Worm (Caenorhabditis elegans): ENCODE data around the gene F29G6.1.
A peak's percentile ranks its signal among the peaks of the same experiment; 100 is the strongest.

Gene F29G6.1

ce11 chrX:11480990-11481824, 20.9 kb upstream of the F29G6.1 start (continued):
- TF ChIP-seq F52B5.7 (tag; optimal IDR thresholded peaks at IDR 0.05), result no peak
- TF ChIP-seq lir-1 (GFP tag; conservative IDR thresholded peaks at IDR 0.05), result 0 out of 2 replicates have a peak, but pooled peaks have one; percentile 27
- no peak for TF ChIP-seq cebp-1 (GFP tag; IDR thresholded peaks at IDR 0.05)
- TF ChIP-seq cebp-1 (tag; optimal IDR thresholded peaks at IDR 0.05), result peak; percentile 20
- no peak for TF ChIP-seq F37B4.10 (GFP tag; IDR thresholded peaks at IDR 0.05)
- TF ChIP-seq hsf-1 (GFP tag; IDR thresholded peaks at IDR 0.05), result no peak
- peak; percentile 45 for TF ChIP-seq nhr-90 (tag; optimal IDR thresholded peaks at IDR 0.05)

DNA sequence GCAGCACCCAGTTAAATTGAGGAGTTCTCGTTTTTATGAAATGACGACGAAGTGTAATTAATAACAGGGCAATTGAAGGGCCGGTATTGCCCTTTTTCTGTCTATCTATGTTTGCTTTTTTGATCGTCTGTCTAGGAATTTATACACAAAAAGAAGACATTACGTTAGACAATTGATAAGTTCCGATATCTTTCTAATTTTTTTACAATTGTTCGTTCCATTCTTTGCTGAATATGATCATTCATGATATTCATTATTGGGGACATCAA, 20.3 kb upstream of the F29G6.1 start:
- no peak for TF ChIP-seq hrde-1 (tag; optimal IDR thresholded peaks at IDR 0.05; ENCODE audit: borderline replicate concordance)
- no peak for TF ChIP-seq sea-2 (GFP tag; IDR thresholded peaks at IDR 0.05)
- no peak for TF ChIP-seq T07F8.4 (tag; optimal IDR thresholded peaks at IDR 0.05)
- TF ChIP-seq lin-40 (tag; optimal IDR thresholded peaks at IDR 0.05), result peak; percentile 19
- no peak for TF ChIP-seq ceh-91 (GFP tag; IDR thresholded peaks at IDR 0.05)
- TF ChIP-seq repo-1 (tag; optimal IDR thresholded peaks at IDR 0.05), result no peak
- TF ChIP-seq F37B4.10 (GFP tag; IDR thresholded peaks at IDR 0.05), result no peak

DNA sequence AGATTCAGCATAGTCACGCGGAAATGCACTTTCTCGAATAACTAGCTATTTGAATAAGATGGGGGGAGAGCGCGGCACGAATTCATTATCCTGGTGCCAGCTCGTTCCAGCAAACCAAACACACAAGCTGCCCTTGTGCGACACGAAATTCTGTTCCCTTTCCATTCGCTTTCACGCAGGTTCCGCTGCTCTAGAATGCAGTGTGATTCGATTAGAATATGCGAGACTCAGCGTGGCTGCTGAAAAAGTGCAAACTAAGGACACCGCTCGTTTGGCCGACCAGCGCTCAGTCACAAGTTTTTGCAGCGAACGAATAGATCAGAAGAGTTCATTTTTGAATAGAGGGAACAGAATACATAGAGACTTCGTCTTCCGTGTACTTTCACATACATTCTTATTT, 19.9 kb upstream of the F29G6.1 start:
- TF ChIP-seq pbrm-1 (GFP tag; IDR thresholded peaks at IDR 0.05) (0 out of 2 replicates have a peak, but pooled peaks have one; percentile 24), die-1 (tag; optimal IDR thresholded peaks at IDR 0.05) (peak; percentile 12), egl-18 (GFP tag; IDR thresholded peaks at IDR 0.05) (no peak), B0336.3 (GFP tag; IDR thresholded peaks at IDR 0.05) (peak; percentile 4; the same call in 1 of the 2 replicates), lin-40 (tag; optimal IDR thresholded peaks at IDR 0.05) (no peak), bed-1 (GFP tag; IDR thresholded peaks at IDR 0.05) (no peak), snpc-3.4 (tag; optimal IDR thresholded peaks at IDR 0.05) (no peak), ets-4 (GFP tag; optimal IDR thresholded peaks at IDR 0.05) (no peak), unc-130 (GFP tag; optimal IDR thresholded peaks at IDR 0.05) (no peak), chd-7 (tag; optimal IDR thresholded peaks at IDR 0.05) (no peak), zfh-2 (GFP tag; conservative IDR thresholded peaks at IDR 0.05) (0 out of 2 replicates have a peak, but pooled peaks have one; percentile 34), F55B11.4 (tag; optimal IDR thresholded peaks at IDR 0.05; ENCODE audit: borderline replicate concordance, insufficient read depth) (no peak), ccch-3 (GFP tag; optimal IDR thresholded peaks at IDR 0.05) (no peak), ztf-18 (tag; optimal IDR thresholded peaks at IDR 0.05) (no peak), Y79H2A.3 (GFP tag; conservative IDR thresholded peaks at IDR 0.05) (no peak), madf-6 (GFP tag; IDR thresholded peaks at IDR 0.05) (no peak), hmg-1.2 (GFP tag; IDR thresholded peaks at IDR 0.05) (no peak), ztf-3 (GFP tag; optimal IDR thresholded peaks at IDR 0.05) (no peak)

- no peak for TF ChIP-seq F22D6.2 (tag; optimal IDR thresholded peaks at IDR 0.05)
- no peak for TF ChIP-seq let-526 (GFP tag; IDR thresholded peaks at IDR 0.05)
- TF ChIP-seq rpc-1 (optimal IDR thresholded peaks at IDR 0.05), result no peak
- TF ChIP-seq rpc-1 (tag; optimal IDR thresholded peaks at IDR 0.05), result no peak
- no peak for TF ChIP-seq hlh-12 (tag; optimal IDR thresholded peaks at IDR 0.05)
- TF ChIP-seq die-1 (tag; optimal IDR thresholded peaks at IDR 0.05), result no peak
- no peak for TF ChIP-seq cebp-1 (GFP tag; IDR thresholded peaks at IDR 0.05)
- TF ChIP-seq cebp-1 (tag; optimal IDR thresholded peaks at IDR 0.05), result peak; percentile 46
- TF ChIP-seq T07F8.4 (tag; optimal IDR thresholded peaks at IDR 0.05), result no peak
- no peak for TF ChIP-seq sea-2 (GFP tag; IDR thresholded peaks at IDR 0.05)
- peak; percentile 22 for TF ChIP-seq madf-10 (tag; optimal IDR thresholded peaks at IDR 0.05)
- TF ChIP-seq pha-4 (tag; optimal IDR thresholded peaks at IDR 0.05), result peak; percentile 25
- no peak for TF ChIP-seq F39B2.1 (GFP tag; IDR thresholded peaks at IDR 0.05)
- TF ChIP-seq ama-1 (optimal IDR thresholded peaks at IDR 0.05), result peak; percentile 51
- TF ChIP-seq ama-1 (GFP tag; optimal IDR thresholded peaks at IDR 0.05), result no peak
- TF ChIP-seq snpc-1.1 (tag; optimal IDR thresholded peaks at IDR 0.05; ENCODE audit: insufficient read depth), result no peak
- peak; percentile 98 for TF ChIP-seq nhr-80 (tag; optimal IDR thresholded peaks at IDR 0.05)
- peak; percentile 6 for TF ChIP-seq tlf-1 (GFP tag; optimal IDR thresholded peaks at IDR 0.05)
- no peak for TF ChIP-seq F57A8.1 (GFP tag; optimal IDR thresholded peaks at IDR 0.05)
- no peak for TF ChIP-seq xnd-1 (tag; optimal IDR thresholded peaks at IDR 0.05)
These were observed 19.4 kb upstream of the F29G6.1 start for ce11 chrX:11482637-11483036.

Measured in whole organism, young adult.